Worm (Caenorhabditis elegans) whole organism, L1 larva: ENCODE results near the gene Y38C1AA.1.

Experiments used
- aha-1 ChIP-seq: fragments of 150-350 bp; optimal IDR thresholded peaks from 2 replicates; lab custom pipeline; 2014; ENCODE audit warnings: missing biosample characterization, missing genetic modification characterization
- aly-2 ChIP-seq: fragments of 150-350 bp; optimal IDR thresholded peaks from 2 replicates; lab custom pipeline; 2014; ENCODE audit warnings: missing biosample characterization, missing genetic modification characterization
- ama-1 ChIP-seq: fragments of 150-350 bp; optimal IDR thresholded peaks from 2 replicates; lab custom pipeline; 2014
- lin-35 ChIP-seq, 2 experiments: fragments of 150-350 bp; optimal IDR thresholded peaks; 2 replicates each; lab custom pipeline; 2014; ENCODE audit warnings: missing biosample characterization in 2 of 2, missing genetic modification characterization in 2 of 2, missing genetic modification reagents in 2 of 2
- nhr-20 ChIP-seq: sonication (generic microtip); optimal IDR thresholded peaks from 2 replicates; lab custom pipeline; 2016; ENCODE audit warnings: mild to moderate bottlenecking, missing genetic modification characterization, missing compliant biosample characterization
- nhr-76 ChIP-seq: sonication (generic microtip); optimal IDR thresholded peaks from 2 replicates; lab custom pipeline; 2017; ENCODE audit warnings: missing biosample characterization, missing genetic modification characterization
- swsn-7 ChIP-seq: sonication (generic microtip); optimal IDR thresholded peaks from 2 replicates; lab custom pipeline; 2016; ENCODE audit warnings: missing genetic modification characterization, missing compliant biosample characterization

DNA sequence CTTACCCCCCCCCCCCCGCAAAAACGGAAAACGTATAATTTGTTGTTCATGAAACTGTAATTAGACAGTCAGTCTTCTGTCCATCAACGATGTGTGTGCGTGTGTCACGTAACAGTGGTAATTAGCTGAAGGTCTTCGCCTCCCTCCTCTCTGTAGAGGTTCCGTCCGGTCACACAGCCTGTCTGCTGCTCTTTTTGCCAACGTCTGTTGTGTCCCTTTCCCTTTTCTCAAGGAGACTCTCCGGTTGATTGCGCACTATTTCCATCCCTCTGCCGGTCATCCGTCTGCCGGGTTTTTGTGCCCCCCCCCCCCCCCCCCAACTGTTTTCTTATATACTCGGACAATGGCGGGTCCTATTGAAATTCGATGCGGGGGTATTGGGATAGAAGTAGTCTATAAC lies 32.3 kb upstream of the Y38C1AA.1 start:
- no peak for TF ChIP-seq nhr-20 (tag; lab: Kevin White, UChicago)
- TF ChIP-seq aha-1 (tag; lab: Kevin White, UChicago) = no peak
- TF ChIP-seq swsn-7 (tag; lab: Kevin White, UChicago) = no peak
- no peak for TF ChIP-seq ama-1 (lab: Kevin White, UChicago)
- TF ChIP-seq lin-35 (GFP tag; optimal IDR thresholded peaks at IDR 0.05; lab: Kevin White, UChicago) = no peak
- TF ChIP-seq nhr-76 (tag; lab: Kevin White, UChicago) = no peak
- TF ChIP-seq aly-2 (tag; lab: Kevin White, UChicago) = no peak
